Worm (Caenorhabditis elegans) whole organism, late embryonic: ENCODE data around the gene ccg-1.
"Not testable (repeated sequence)": the region's sequence is repeated elsewhere in the genome, so short reads cannot be mapped to it uniquely, and the experiment has no call there.

Experiments used
- F13H6.1 ChIP-seq: sonication (generic microtip); optimal IDR thresholded peaks from 2 replicates; lab custom pipeline; 2016; ENCODE audit warnings: missing genetic modification characterization, missing compliant biosample characterization
- K09A11.1 ChIP-seq: sonication (generic microtip); optimal IDR thresholded peaks from 2 replicates; lab custom pipeline; 2017; ENCODE audit warnings: antibody characterized with exemption, mild to moderate bottlenecking, missing genetic modification characterization, missing compliant biosample characterization; ENCODE audit not compliant: insufficient read depth
- ahr-1 ChIP-seq: sonication (generic microtip); optimal IDR thresholded peaks from 2 replicates; lab custom pipeline; 2016; ENCODE audit warnings: missing genetic modification characterization, missing compliant biosample characterization
- ama-1 ChIP-seq: fragments of 150-350 bp; optimal IDR thresholded peaks from 2 replicates; lab custom pipeline; 2014
- ceh-14 ChIP-seq: sonication (generic microtip); optimal IDR thresholded peaks from 2 replicates; lab custom pipeline; 2016; ENCODE audit warnings: missing genotype, missing genetic modification characterization, missing compliant biosample characterization
- ceh-18 ChIP-seq: sonication (generic microtip); optimal IDR thresholded peaks from 2 replicates; lab custom pipeline; 2016; ENCODE audit warnings: missing genetic modification characterization, missing compliant biosample characterization
- ceh-24 ChIP-seq: sonication (generic microtip); optimal IDR thresholded peaks from 2 replicates; lab custom pipeline; 2016; ENCODE audit warnings: mild to moderate bottlenecking, missing genetic modification characterization, missing compliant biosample characterization
- ceh-30 ChIP-seq: fragments of 150-350 bp; optimal IDR thresholded peaks from 2 replicates; lab custom pipeline; 2014; ENCODE audit warnings: missing biosample characterization, missing genetic modification characterization
- ceh-34 ChIP-seq: sonication (generic microtip); optimal IDR thresholded peaks from 2 replicates; lab custom pipeline; 2016; ENCODE audit warnings: mild to moderate bottlenecking, missing genetic modification characterization, missing compliant biosample characterization
- ceh-45 ChIP-seq: fragments of 200-800 bp; sonication (Bioruptor generic); IDR thresholded peaks from 2 replicates; pipeline ENCODE4 v1.3.6; 2022; ENCODE audit warnings: missing genetic modification reagents, missing genetic modification characterization, missing compliant biosample characterization
- ceh-6 ChIP-seq: fragments of 200-800 bp; sonication (Bioruptor generic); optimal IDR thresholded peaks from 2 replicates; lab custom pipeline; 2018; ENCODE audit warnings: mild to moderate bottlenecking, missing genetic modification characterization, missing compliant biosample characterization
- ceh-9 ChIP-seq: sonication (generic microtip); optimal IDR thresholded peaks from 2 replicates; lab custom pipeline; 2016; ENCODE audit warnings: mild to moderate bottlenecking, missing genetic modification characterization, inconsistent platforms, missing compliant biosample characterization
- che-1 ChIP-seq: sonication (generic microtip); optimal IDR thresholded peaks from 2 replicates; lab custom pipeline; 2016; ENCODE audit warnings: mild to moderate bottlenecking, missing genetic modification characterization, missing compliant biosample characterization
- dmd-4 ChIP-seq: sonication (generic microtip); optimal IDR thresholded peaks from 2 replicates; lab custom pipeline; 2016; ENCODE audit warnings: borderline replicate concordance, missing genetic modification characterization, missing compliant biosample characterization
- eyg-1 ChIP-seq: sonication (generic microtip); optimal IDR thresholded peaks from 2 replicates; lab custom pipeline; 2016; ENCODE audit warnings: missing genotype, missing genetic modification characterization, missing compliant biosample characterization
- fax-1 ChIP-seq: sonication (generic microtip); optimal IDR thresholded peaks from 2 replicates; lab custom pipeline; 2016; ENCODE audit warnings: missing genotype, missing genetic modification characterization, missing compliant biosample characterization
- fkh-10 ChIP-seq: fragments of 150-350 bp; optimal IDR thresholded peaks from 2 replicates; lab custom pipeline; 2014; ENCODE audit warnings: missing biosample characterization, missing genetic modification reagents, missing genetic modification characterization
- fkh-6 ChIP-seq: sonication (generic microtip); optimal IDR thresholded peaks from 2 replicates; lab custom pipeline; 2016; ENCODE audit warnings: missing genetic modification characterization, missing compliant biosample characterization
- gmeb-2 ChIP-seq: sonication (generic microtip); optimal IDR thresholded peaks from 2 replicates; lab custom pipeline; 2016; ENCODE audit warnings: missing genetic modification characterization, inconsistent platforms, missing compliant biosample characterization
- hlh-15 ChIP-seq: sonication (generic microtip); optimal IDR thresholded peaks from 2 replicates; lab custom pipeline; 2016; ENCODE audit warnings: missing genetic modification characterization, missing compliant biosample characterization
- hlh-6 ChIP-seq: sonication (generic microtip); optimal IDR thresholded peaks from 2 replicates; lab custom pipeline; 2016; ENCODE audit warnings: missing genotype, missing genetic modification characterization, missing compliant biosample characterization
- hlh-8 ChIP-seq: sonication (generic microtip); optimal IDR thresholded peaks from 2 replicates; lab custom pipeline; 2016; ENCODE audit warnings: missing genotype, missing genetic modification characterization, missing compliant biosample characterization
- lim-6 ChIP-seq: sonication (generic microtip); optimal IDR thresholded peaks from 2 replicates; lab custom pipeline; 2016; ENCODE audit warnings: missing genetic modification characterization, missing compliant biosample characterization
- lin-11 ChIP-seq: fragments of 200-800 bp; sonication (Bioruptor generic); optimal IDR thresholded peaks from 2 replicates; lab custom pipeline; 2018; ENCODE audit warnings: mild to moderate bottlenecking, missing genetic modification characterization, missing compliant biosample characterization
- madf-2 ChIP-seq: sonication (generic microtip); optimal IDR thresholded peaks from 2 replicates; lab custom pipeline; 2017; ENCODE audit warnings: missing genetic modification characterization, missing compliant biosample characterization
- mec-3 ChIP-seq: sonication (generic microtip); optimal IDR thresholded peaks from 2 replicates; lab custom pipeline; 2016; ENCODE audit warnings: borderline replicate concordance, missing genetic modification characterization, missing compliant biosample characterization
- nhr-232 ChIP-seq: sonication (generic microtip); optimal IDR thresholded peaks from 2 replicates; lab custom pipeline; 2016; ENCODE audit warnings: missing genetic modification characterization, missing compliant biosample characterization
- npax-4 ChIP-seq: sonication (generic microtip); optimal IDR thresholded peaks from 2 replicates; lab custom pipeline; 2016; ENCODE audit warnings: missing genetic modification characterization, missing compliant biosample characterization
- pag-3 ChIP-seq: sonication (generic microtip); optimal IDR thresholded peaks from 2 replicates; lab custom pipeline; 2016; ENCODE audit warnings: missing compliant biosample characterization, missing genetic modification characterization, borderline replicate concordance
- pat-9 ChIP-seq: fragments of 200-800 bp; sonication (Bioruptor generic); optimal IDR thresholded peaks from 2 replicates; lab custom pipeline; 2018; ENCODE audit warnings: mild to moderate bottlenecking, missing genetic modification characterization, moderate library complexity, missing compliant biosample characterization
- pha-4 ChIP-seq: fragments of 150-350 bp; optimal IDR thresholded peaks from 2 replicates; lab custom pipeline; 2018; ENCODE audit warnings: missing biosample characterization, missing genetic modification reagents, missing genetic modification characterization
- pqm-1 ChIP-seq: sonication (generic microtip); optimal IDR thresholded peaks from 2 replicates; lab custom pipeline; 2016; ENCODE audit warnings: missing genetic modification characterization, missing compliant biosample characterization
- syd-9 ChIP-seq: sonication (generic microtip); optimal IDR thresholded peaks from 2 replicates; lab custom pipeline; 2016; ENCODE audit warnings: mild to moderate bottlenecking, missing genetic modification characterization, moderate library complexity, missing compliant biosample characterization
- tbx-7 ChIP-seq: sonication (generic microtip); optimal IDR thresholded peaks from 2 replicates; lab custom pipeline; 2016; ENCODE audit warnings: missing genotype, missing genetic modification characterization, missing compliant biosample characterization
- ttx-3 ChIP-seq: sonication (generic microtip); optimal IDR thresholded peaks from 2 replicates; lab custom pipeline; 2016; ENCODE audit warnings: missing genetic modification reagents, missing genetic modification characterization, missing compliant biosample characterization
- unc-3 ChIP-seq, 2 experiments: fragments of 200-800 bp in 1 of 2; sonication (Bioruptor generic) in 1 of 2; sonication (generic microtip) in 1 of 2; conservative IDR thresholded peaks in 1 of 2; optimal IDR thresholded peaks in 1 of 2; 2 replicates each; pipeline versions ENCODE4 v1.3.6 to Lab custom; 2016 to 2022; ENCODE audit warnings: missing compliant biosample characterization in 2 of 2, missing genetic modification characterization in 2 of 2, missing genetic modification reagents in 1 of 2
- unc-42 ChIP-seq: sonication (generic microtip); optimal IDR thresholded peaks from 2 replicates; lab custom pipeline; 2016; ENCODE audit warnings: missing genotype, missing genetic modification characterization, missing compliant biosample characterization
- unc-55 ChIP-seq: sonication (generic microtip); optimal IDR thresholded peaks from 2 replicates; lab custom pipeline; 2017; ENCODE audit warnings: missing biosample characterization, missing genetic modification reagents, missing genetic modification characterization
- zip-5 ChIP-seq: sonication (generic microtip); optimal IDR thresholded peaks from 2 replicates; lab custom pipeline; 2016; ENCODE audit warnings: missing genetic modification characterization, missing compliant biosample characterization
- ztf-16 ChIP-seq: sonication (generic microtip); optimal IDR thresholded peaks from 2 replicates; lab custom pipeline; 2017; ENCODE audit warnings: missing genetic modification characterization, missing compliant biosample characterization

The ccg-1 gene

ce11 chrIV:15312008-15312407 is 36.4 kb upstream of the ccg-1 start, which contains the start of gene Y73F8A.13:
Gene Y73F8A.13 (plus strand): TSS chrIV:15312247.
- no peak for TF ChIP-seq F13H6.1 (tag; lab: Kevin White, UChicago)
- no peak for TF ChIP-seq pat-9 (tag; lab: Kevin White, UChicago)
- TF ChIP-seq dmd-4 (tag; lab: Kevin White, UChicago): no peak
- no peak for TF ChIP-seq pag-3 (tag; lab: Kevin White, UChicago)
- no peak for TF ChIP-seq ceh-34 (tag; lab: Kevin White, UChicago)
- no peak for TF ChIP-seq hlh-8 (tag; lab: Kevin White, UChicago)
- TF ChIP-seq hlh-15: no peak
- no peak for TF ChIP-seq ztf-16
- TF ChIP-seq ceh-9 (tag; lab: Kevin White, UChicago): no peak
- TF ChIP-seq unc-42 (tag; lab: Kevin White, UChicago): no peak
- TF ChIP-seq che-1 (tag; lab: Kevin White, UChicago): no peak
- no peak for TF ChIP-seq tbx-7 (tag; lab: Kevin White, UChicago)
- TF ChIP-seq ceh-14 (tag; lab: Kevin White, UChicago): no peak
- no peak for TF ChIP-seq ceh-45
- TF ChIP-seq fax-1 (tag; lab: Kevin White, UChicago): no peak
- TF ChIP-seq unc-55 (GFP tag; lab: Kevin White, UChicago): no peak
- TF ChIP-seq ahr-1 (tag; lab: Kevin White, UChicago): no peak
- TF ChIP-seq ceh-6 (GFP tag; lab: Kevin White, UChicago): no peak
- TF ChIP-seq mec-3 (tag; lab: Kevin White, UChicago): no peak

ce11 chrIV:15311590-15311989 is 36.0 kb upstream of the ccg-1 start, which contains the start of gene Y73F8A.12:
Gene Y73F8A.12 (minus strand): TSS chrIV:15311690.
- not testable (repeated sequence) for TF ChIP-seq pha-4; fkh-6; hlh-6 (tag; lab: Kevin White, UChicago)

- TF ChIP-seq ceh-45 (no peak), ceh-14 (tag; lab: Kevin White, UChicago) (no peak), fkh-10 (no peak), mec-3 (tag; lab: Kevin White, UChicago) (no peak), lin-11 (no peak), nhr-232 (tag; lab: Kevin White, UChicago) (no peak), ama-1 (lab: Kevin White, UChicago) (no peak), npax-4 (tag; lab: Kevin White, UChicago) (no peak), K09A11.1 (no peak), eyg-1 (tag; lab: Kevin White, UChicago) (no peak), madf-2 (no peak), pqm-1 (tag; lab: Kevin White, UChicago) (no peak), ceh-30 (no peak), unc-3 (GFP tag; conservative IDR thresholded peaks at IDR 0.05; lab: Robert Waterston, UW) (no peak), unc-3 (tag; optimal IDR thresholded peaks at IDR 0.05; lab: Kevin White, UChicago) (no peak), tbx-7 (tag; lab: Kevin White, UChicago) (no peak), ttx-3 (tag; lab: Kevin White, UChicago) (no peak)
Observed at ce11 chrIV:15302151-15302550, 26.5 kb upstream of the ccg-1 start, which contains the start of gene best-21. Gene best-21 (plus strand): TSS chrIV:15302451.

- no peak for TF ChIP-seq lim-6
- no peak for TF ChIP-seq hlh-6 (tag; lab: Kevin White, UChicago)
- TF ChIP-seq syd-9 (tag; lab: Kevin White, UChicago): no peak
- no peak for TF ChIP-seq gmeb-2 (tag; lab: Kevin White, UChicago)
- no peak for TF ChIP-seq che-1 (tag; lab: Kevin White, UChicago)
- no peak for TF ChIP-seq ttx-3 (tag; lab: Kevin White, UChicago)
- no peak for TF ChIP-seq ceh-24 (tag; lab: Kevin White, UChicago)
- no peak for TF ChIP-seq pqm-1 (tag; lab: Kevin White, UChicago)
- no peak for TF ChIP-seq ceh-34 (tag; lab: Kevin White, UChicago)
- TF ChIP-seq zip-5 (tag; lab: Kevin White, UChicago): no peak
- no peak for TF ChIP-seq ceh-18 (tag; lab: Kevin White, UChicago)
- no peak for TF ChIP-seq ceh-30
Observed at ce11 chrIV:15300041-15300440, 24.4 kb upstream of the ccg-1 start.
